Worm (Caenorhabditis elegans) whole organism, L2 larva: Measurements from ENCODE around the gene F08F8.9.

Experiments used
- C34F6.9 ChIP-seq: fragments of 150-350 bp; optimal IDR thresholded peaks from 2 replicates; lab custom pipeline; 2014; ENCODE audit warnings: missing biosample characterization, missing genetic modification characterization
- F13H6.1 ChIP-seq: sonication (generic microtip); optimal IDR thresholded peaks from 2 replicates; lab custom pipeline; 2016; ENCODE audit warnings: missing genetic modification characterization, missing compliant biosample characterization
- R02D3.7 ChIP-seq: fragments of 150-350 bp; optimal IDR thresholded peaks from 2 replicates; lab custom pipeline; 2014; ENCODE audit warnings: missing biosample characterization, missing genetic modification characterization
- Y55F3AM.14 ChIP-seq: fragments of 200-800 bp; sonication (Bioruptor generic); optimal IDR thresholded peaks from 2 replicates; lab custom pipeline; 2018; ENCODE audit warnings: mild to moderate bottlenecking, missing genetic modification characterization, missing compliant biosample characterization
- ZK546.5 ChIP-seq: sonication (generic microtip); optimal IDR thresholded peaks from 2 replicates; lab custom pipeline; 2017; ENCODE audit warnings: missing biosample characterization, missing genetic modification characterization
- alr-1 ChIP-seq: fragments of 150-350 bp; optimal IDR thresholded peaks from 2 replicates; lab custom pipeline; 2014; ENCODE audit warnings: missing biosample characterization, missing genetic modification characterization
- aly-2 ChIP-seq: fragments of 150-350 bp; optimal IDR thresholded peaks from 2 replicates; lab custom pipeline; 2014; ENCODE audit warnings: missing biosample characterization, missing genetic modification characterization
- ama-1 ChIP-seq: fragments of 150-350 bp; optimal IDR thresholded peaks from 2 replicates; lab custom pipeline; 2018; ENCODE audit warnings: inconsistent platforms
- ceh-82 ChIP-seq: fragments of 150-350 bp; optimal IDR thresholded peaks from 2 replicates; lab custom pipeline; 2014; ENCODE audit warnings: missing biosample characterization, missing genetic modification characterization
- crh-2 ChIP-seq: sonication (generic microtip); optimal IDR thresholded peaks from 2 replicates; lab custom pipeline; 2017; ENCODE audit warnings: missing biosample characterization, missing genetic modification characterization
- dmd-4 ChIP-seq: sonication (generic microtip); optimal IDR thresholded peaks from 2 replicates; lab custom pipeline; 2017; ENCODE audit warnings: missing biosample characterization, missing genetic modification characterization
- egl-27 ChIP-seq: sonication (generic microtip); optimal IDR thresholded peaks from 3 replicates; lab custom pipeline; 2017; ENCODE audit warnings: missing biosample characterization, missing genetic modification reagents, missing genetic modification characterization
- elt-1 ChIP-seq: fragments of 150-350 bp; optimal IDR thresholded peaks from 2 replicates; lab custom pipeline; 2014; ENCODE audit warnings: missing biosample characterization, missing genetic modification characterization
- fos-1 ChIP-seq: fragments of 150-350 bp; optimal IDR thresholded peaks from 2 replicates; lab custom pipeline; 2014; ENCODE audit warnings: missing biosample characterization, missing genetic modification characterization
- lin-11 ChIP-seq: fragments of 150-350 bp; sonication (generic microtip); optimal IDR thresholded peaks from 2 replicates; lab custom pipeline; 2014; ENCODE audit warnings: missing biosample characterization, missing genetic modification characterization, inconsistent platforms, mixed read lengths
- lin-13 ChIP-seq: fragments of 150-350 bp; optimal IDR thresholded peaks from 2 replicates; lab custom pipeline; 2014; ENCODE audit warnings: missing biosample characterization, missing genetic modification reagents, missing genetic modification characterization
- lin-39 ChIP-seq: fragments of 150-350 bp; optimal IDR thresholded peaks from 2 replicates; lab custom pipeline; 2014; ENCODE audit warnings: missing biosample characterization, missing genetic modification reagents, missing genetic modification characterization
- lsy-2 ChIP-seq, 2 experiments: fragments of 150-350 bp in 1 of 2; sonication (generic microtip) in 1 of 2; optimal IDR thresholded peaks; 2 replicates each; lab custom pipeline; 2014 to 2017; ENCODE audit warnings: missing biosample characterization in 2 of 2, missing genetic modification characterization in 2 of 2
- mab-5 ChIP-seq: fragments of 150-350 bp; optimal IDR thresholded peaks from 2 replicates; lab custom pipeline; 2014; ENCODE audit warnings: missing biosample characterization, missing genetic modification characterization
- mdl-1 ChIP-seq, 2 experiments: fragments of 150-350 bp in 1 of 2; sonication (generic microtip) in 1 of 2; optimal IDR thresholded peaks; 2 replicates each; lab custom pipeline; 2017; ENCODE audit warnings: missing biosample characterization in 2 of 2, missing genetic modification characterization in 2 of 2
- nhr-10 ChIP-seq: sonication (generic microtip); optimal IDR thresholded peaks from 2 replicates; lab custom pipeline; 2017; ENCODE audit warnings: missing biosample characterization, missing genetic modification characterization
- nhr-11 ChIP-seq: fragments of 150-350 bp; optimal IDR thresholded peaks from 2 replicates; lab custom pipeline; 2014; ENCODE audit warnings: missing biosample characterization, missing genetic modification characterization
- nhr-12 ChIP-seq: fragments of 150-350 bp; optimal IDR thresholded peaks from 2 replicates; lab custom pipeline; 2014; ENCODE audit warnings: missing biosample characterization, missing genetic modification characterization
- nhr-129 ChIP-seq: fragments of 150-350 bp; optimal IDR thresholded peaks from 2 replicates; lab custom pipeline; 2014; ENCODE audit warnings: missing biosample characterization, missing genetic modification characterization
- nhr-21 ChIP-seq: fragments of 150-350 bp; optimal IDR thresholded peaks from 2 replicates; lab custom pipeline; 2014; ENCODE audit warnings: missing biosample characterization, missing genetic modification characterization
- nhr-237 ChIP-seq: fragments of 150-350 bp; optimal IDR thresholded peaks from 2 replicates; lab custom pipeline; 2014; ENCODE audit warnings: missing biosample characterization, missing genetic modification characterization
- nhr-25 ChIP-seq: fragments of 150-350 bp; sonication (generic microtip); optimal IDR thresholded peaks from 3 replicates; lab custom pipeline; 2014; ENCODE audit warnings: missing biosample characterization, missing genetic modification characterization
- nhr-6 ChIP-seq: fragments of 150-350 bp; optimal IDR thresholded peaks from 2 replicates; lab custom pipeline; 2014; ENCODE audit warnings: missing biosample characterization, missing genetic modification characterization
- nhr-77 ChIP-seq: fragments of 150-350 bp; optimal IDR thresholded peaks from 2 replicates; lab custom pipeline; 2014; ENCODE audit warnings: missing biosample characterization, missing genetic modification characterization
- peb-1 ChIP-seq: fragments of 150-350 bp; optimal IDR thresholded peaks from 2 replicates; lab custom pipeline; 2014; ENCODE audit warnings: missing biosample characterization, missing genetic modification characterization
- skn-1 ChIP-seq: sonication (generic microtip); optimal IDR thresholded peaks from 2 replicates; lab custom pipeline; 2017; ENCODE audit warnings: missing biosample characterization, missing genetic modification characterization
- sma-3 ChIP-seq: sonication (generic microtip); optimal IDR thresholded peaks from 2 replicates; lab custom pipeline; 2016; ENCODE audit warnings: missing genetic modification reagents, missing genetic modification characterization, missing compliant biosample characterization
- sma-9 ChIP-seq, 2 experiments: fragments of 150-350 bp in 1 of 2; sonication (generic microtip) in 1 of 2; optimal IDR thresholded peaks; 2 replicates each; lab custom pipeline; 2014 to 2016; ENCODE audit warnings: missing genetic modification characterization in 2 of 2, mild to moderate bottlenecking in 1 of 2, missing biosample characterization in 1 of 2, missing compliant biosample characterization in 1 of 2, missing genetic modification reagents in 1 of 2, moderate library complexity in 1 of 2
- unc-39 ChIP-seq: fragments of 150-350 bp; optimal IDR thresholded peaks from 2 replicates; lab custom pipeline; 2014; ENCODE audit warnings: missing biosample characterization, missing genetic modification characterization
- zag-1 ChIP-seq: fragments of 150-350 bp; optimal IDR thresholded peaks from 2 replicates; lab custom pipeline; 2014; ENCODE audit warnings: missing biosample characterization, missing genetic modification characterization
- ztf-1 ChIP-seq: fragments of 200-800 bp; sonication (Bioruptor generic); conservative IDR thresholded peaks from 2 replicates; pipeline ENCODE4 v1.3.6; 2022; ENCODE audit warnings: missing genetic modification characterization, missing compliant biosample characterization
- ztf-11 ChIP-seq: sonication (generic microtip); optimal IDR thresholded peaks from 2 replicates; lab custom pipeline; 2017; ENCODE audit warnings: missing biosample characterization, missing genetic modification characterization

F08F8.9 gene

DNA sequence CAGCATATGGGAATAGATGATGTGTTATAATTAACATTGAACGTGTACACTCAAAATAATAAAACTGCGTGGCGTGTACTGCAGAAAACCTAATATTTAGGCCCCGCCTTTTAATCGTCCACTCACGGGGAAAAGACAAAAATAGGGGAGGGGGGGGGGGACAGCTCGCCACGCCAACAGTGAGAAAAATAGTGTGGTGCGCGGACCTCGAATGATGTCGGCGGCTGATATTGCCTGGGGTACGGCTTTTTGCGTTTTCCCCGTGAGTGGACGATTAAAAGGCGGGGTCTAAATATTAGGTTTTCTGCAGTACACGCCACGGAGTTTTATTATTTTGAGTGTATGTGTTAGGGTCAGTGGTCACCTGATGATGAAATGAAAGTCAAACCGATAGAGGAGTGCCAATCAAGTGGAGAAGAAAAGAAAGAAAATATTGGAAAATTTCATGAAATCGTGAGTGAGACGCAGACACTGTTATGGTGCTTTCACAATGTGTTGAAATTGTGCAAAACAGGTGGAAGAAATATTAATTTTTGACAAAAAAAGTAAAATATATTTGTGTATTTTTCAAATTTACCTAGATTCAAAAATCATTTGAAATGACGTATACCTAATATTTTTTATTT lies 19.8 kb downstream of the F08F8.9 start:
- TF ChIP-seq crh-2 (tag; lab: Kevin White, UChicago) (peak; percentile 11), nhr-129 (peak; percentile 57), lsy-2 (tag; optimal IDR thresholded peaks at IDR 0.05; lab: Kevin White, UChicago) (peak in 1 of 2 experiments; percentile 12)

DNA sequence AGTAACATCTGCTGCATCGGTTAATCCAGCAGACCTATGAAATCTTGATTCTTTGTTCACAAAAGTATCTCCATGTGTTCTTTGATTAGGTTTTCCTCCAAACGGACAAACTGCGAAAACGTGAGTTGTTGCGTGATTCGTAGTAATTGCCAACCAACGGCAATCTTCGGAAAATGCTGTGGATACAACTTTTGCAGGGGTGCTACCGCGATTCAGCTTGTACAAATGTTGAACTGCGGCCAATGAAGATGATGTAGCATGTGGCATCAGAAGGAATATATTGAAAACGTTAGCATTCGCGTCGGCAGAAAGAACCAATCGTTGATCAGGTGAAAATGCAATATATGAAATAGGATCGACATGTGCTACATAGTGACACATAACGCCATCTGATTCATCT lies 22.1 kb downstream of the F08F8.9 start:
- TF ChIP-seq ceh-82 (tag; lab: Kevin White, UChicago) (no peak), unc-39 (no peak), C34F6.9 (tag; lab: Kevin White, UChicago) (no peak), mab-5 (no peak), nhr-25 (tag; lab: Kevin White, UChicago) (no peak), skn-1 (tag; lab: Kevin White, UChicago) (no peak), fos-1 (tag; lab: Kevin White, UChicago) (no peak), ztf-11 (tag; lab: Kevin White, UChicago) (no peak), ztf-1 (GFP tag; lab: Robert Waterston, UW) (no peak), elt-1 (tag; lab: Kevin White, UChicago) (no peak), crh-2 (tag; lab: Kevin White, UChicago) (no peak), Y55F3AM.14 (GFP tag; lab: Kevin White, UChicago) (no peak), mdl-1 (tag; optimal IDR thresholded peaks at IDR 0.05; lab: Kevin White, UChicago) (no peak), lin-13 (GFP tag; lab: Kevin White, UChicago) (no peak), nhr-237 (no peak), lin-39 (tag; lab: Kevin White, UChicago) (no peak), dmd-4 (tag; lab: Kevin White, UChicago) (no peak), peb-1 (tag; lab: Kevin White, UChicago) (no peak), zag-1 (no peak), nhr-77 (no peak)

DNA sequence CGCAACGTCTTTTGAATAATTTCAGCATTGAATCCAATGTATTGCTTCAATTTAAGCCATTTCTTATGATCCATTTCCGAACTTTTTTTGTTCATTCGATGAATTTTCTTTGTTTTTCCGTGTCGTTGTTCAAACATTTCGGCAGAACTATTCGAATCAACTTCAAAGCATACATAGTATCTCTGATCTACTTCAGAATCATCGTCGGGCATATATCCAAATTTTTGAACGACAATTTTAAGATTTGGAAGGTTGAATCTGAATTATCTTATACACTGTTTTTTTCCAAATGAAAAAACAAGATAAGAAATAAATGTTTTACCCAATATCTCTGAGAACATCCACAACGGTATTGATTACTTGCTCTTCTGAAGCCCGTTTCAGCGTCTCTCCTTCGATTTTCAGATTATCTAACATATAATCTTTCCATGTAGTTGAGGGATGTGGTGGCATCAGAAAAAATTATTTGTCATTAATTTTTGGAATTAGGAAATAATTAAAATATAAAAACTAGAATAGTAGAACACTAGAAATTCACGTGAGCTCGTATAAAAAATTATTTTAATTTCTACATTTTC lies 24.5 kb downstream of the F08F8.9 start, which contains the start of gene lab-2:
Gene lab-2, minus strand, starts transcription at position 453 of the 578 bp plus-strand sequence.
- TF ChIP-seq ama-1 (lab: Kevin White, UChicago) = peak; percentile 36
- TF ChIP-seq crh-2 (tag; lab: Kevin White, UChicago) = peak; percentile 26
- TF ChIP-seq nhr-25 (tag; lab: Kevin White, UChicago) = peak; percentile 48
- TF ChIP-seq nhr-21 (tag; lab: Kevin White, UChicago) = peak; percentile 30
- no peak for TF ChIP-seq Y55F3AM.14 (GFP tag; lab: Kevin White, UChicago)
- no peak for TF ChIP-seq egl-27
- peak in 1 of 2 experiments; percentile 29 for TF ChIP-seq lsy-2 (tag; optimal IDR thresholded peaks at IDR 0.05; lab: Kevin White, UChicago)

DNA sequence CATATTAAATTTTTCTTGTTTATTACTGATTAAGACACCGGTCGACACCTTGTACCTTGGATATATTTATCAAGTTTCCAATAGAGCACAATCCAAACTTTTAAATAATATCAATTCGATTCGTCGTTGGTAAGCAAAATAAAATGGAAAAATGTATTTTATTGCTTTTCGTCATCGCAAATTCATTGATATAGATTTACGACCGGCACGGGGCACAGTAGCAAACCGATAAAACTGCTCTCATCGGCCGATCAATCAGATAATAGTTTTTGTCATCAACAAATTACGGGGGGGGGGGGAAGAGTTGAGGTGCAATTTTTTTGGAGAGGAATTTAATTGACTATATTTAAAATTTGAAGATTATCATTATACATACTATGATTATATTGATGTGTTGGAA lies 30.4 kb downstream of the F08F8.9 start:
- TF ChIP-seq nhr-10 (tag; lab: Kevin White, UChicago) (no peak), fos-1 (tag; lab: Kevin White, UChicago) (peak; percentile 57)
- TF ChIP-seq, all 48 proteins: peak for 1

DNA sequence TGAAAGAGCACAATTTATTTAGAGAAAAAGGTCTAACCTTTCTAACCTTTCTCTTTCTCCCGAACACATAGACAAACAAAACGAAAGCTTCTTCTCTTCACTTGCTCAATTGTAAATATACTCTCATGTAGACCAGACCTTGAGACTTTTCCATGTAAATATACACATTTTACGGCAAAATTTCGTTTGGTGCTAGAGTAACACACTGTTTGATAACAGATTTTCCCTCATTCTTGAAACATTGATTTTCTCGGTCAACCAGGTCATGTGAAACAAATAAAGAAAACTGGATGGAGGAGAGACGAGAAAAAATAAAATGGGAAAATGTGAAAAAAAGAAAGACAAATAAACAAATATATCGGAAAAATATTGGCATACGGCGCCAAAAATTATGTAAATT lies 31.8 kb downstream of the F08F8.9 start:
- TF ChIP-seq lin-13 (GFP tag; lab: Kevin White, UChicago) (no peak), sma-9 (GFP tag; optimal IDR thresholded peaks at IDR 0.05; lab: Kevin White, UChicago) (peak; percentile 35), sma-9 (tag; optimal IDR thresholded peaks at IDR 0.05; lab: Kevin White, UChicago) (no peak), nhr-25 (tag; lab: Kevin White, UChicago) (no peak), mdl-1 (tag; optimal IDR thresholded peaks at IDR 0.05; lab: Kevin White, UChicago) (no peak), R02D3.7 (no peak), ZK546.5 (tag; lab: Kevin White, UChicago) (no peak), nhr-21 (tag; lab: Kevin White, UChicago) (no peak), sma-3 (GFP tag; lab: Kevin White, UChicago) (no peak), nhr-11 (no peak), dmd-4 (tag; lab: Kevin White, UChicago) (no peak), aly-2 (tag; lab: Kevin White, UChicago) (no peak), crh-2 (tag; lab: Kevin White, UChicago) (peak; percentile 11), lin-11 (tag; lab: Kevin White, UChicago) (no peak), nhr-129 (peak; percentile 41), alr-1 (no peak), elt-1 (tag; lab: Kevin White, UChicago) (no peak), zag-1 (no peak), fos-1 (tag; lab: Kevin White, UChicago) (peak; percentile 8), nhr-6 (no peak), nhr-77 (no peak), mab-5 (no peak), F13H6.1 (tag; lab: Kevin White, UChicago) (peak; percentile 66), nhr-12 (tag; lab: Kevin White, UChicago) (no peak)
